Worm (Caenorhabditis elegans) whole organism, midembryonic: ENCODE data around the gene K09A11.1.

Experiments
- T22C8.4 ChIP-seq: fragments of 200-800 bp; sonication (Bioruptor generic); IDR thresholded peaks from 2 replicates; pipeline ENCODE4 v1.3.6; 2022; ENCODE audit warnings: missing genetic modification characterization, missing compliant biosample characterization
- cog-1 ChIP-seq: sonication (generic microtip); optimal IDR thresholded peaks from 2 replicates; lab custom pipeline; 2016; ENCODE audit warnings: missing genetic modification characterization, missing compliant biosample characterization
- flt-1 ChIP-seq: fragments of 200-800 bp; sonication (Bioruptor generic); IDR thresholded peaks from 2 replicates; pipeline ENCODE4 v1.3.6; 2022; ENCODE audit warnings: missing genetic modification characterization, missing compliant biosample characterization
- klf-2 ChIP-seq: fragments of 200-800 bp; sonication (Bioruptor generic); conservative IDR thresholded peaks from 2 replicates; pipeline ENCODE4 v1.3.6; 2022; ENCODE audit warnings: missing genetic modification reagents, missing genetic modification characterization, missing compliant biosample characterization
- med-1 ChIP-seq: sonication (generic microtip); optimal IDR thresholded peaks from 2 replicates; lab custom pipeline; 2017; ENCODE audit warnings: missing genetic modification characterization, mild to moderate bottlenecking, missing compliant biosample characterization, antibody characterized with exemption, missing genetic modification reagents; ENCODE audit not compliant: insufficient read depth
- ref-1 ChIP-seq: fragments of 200-800 bp; sonication (Bioruptor generic); conservative IDR thresholded peaks from 2 replicates; pipeline ENCODE4 v1.3.6; 2022; ENCODE audit warnings: missing genetic modification reagents, missing genetic modification characterization, missing compliant biosample characterization
- tab-1 ChIP-seq: fragments of 200-800 bp; sonication (Bioruptor generic); IDR thresholded peaks from 2 replicates; pipeline ENCODE4 v1.3.6; 2022; ENCODE audit warnings: missing genetic modification characterization, missing compliant biosample characterization
- ztf-23 ChIP-seq: fragments of 200-800 bp; sonication (Bioruptor generic); IDR thresholded peaks from 2 replicates; pipeline ENCODE4 v1.3.6; 2022; ENCODE audit warnings: missing genetic modification reagents, missing genetic modification characterization, missing compliant biosample characterization
- ztf-29 ChIP-seq: fragments of 200-800 bp; sonication (Bioruptor generic); IDR thresholded peaks from 2 replicates; pipeline ENCODE4 v1.3.6; 2022; ENCODE audit warnings: missing genetic modification reagents, missing genetic modification characterization, missing compliant biosample characterization

Gene K09A11.1

ce11 chrX:13262195-13262594 lies at the start of gene K09A11.1:
Gene K09A11.1 (plus strand): TSS chrX:13262495.
- TF ChIP-seq flt-1 (GFP tag; lab: Robert Waterston, UW) (no peak), ref-1 (GFP tag; lab: Robert Waterston, UW) (no peak), T22C8.4 (GFP tag; lab: Robert Waterston, UW) (no peak), ztf-29 (GFP tag; lab: Robert Waterston, UW) (no peak), med-1 (GFP tag; lab: Kevin White, UChicago) (no peak), tab-1 (no peak), ztf-23 (GFP tag; lab: Robert Waterston, UW) (no peak), cog-1 (tag; lab: Kevin White, UChicago) (no peak), klf-2 (GFP tag; lab: Robert Waterston, UW) (no peak)

DNA sequence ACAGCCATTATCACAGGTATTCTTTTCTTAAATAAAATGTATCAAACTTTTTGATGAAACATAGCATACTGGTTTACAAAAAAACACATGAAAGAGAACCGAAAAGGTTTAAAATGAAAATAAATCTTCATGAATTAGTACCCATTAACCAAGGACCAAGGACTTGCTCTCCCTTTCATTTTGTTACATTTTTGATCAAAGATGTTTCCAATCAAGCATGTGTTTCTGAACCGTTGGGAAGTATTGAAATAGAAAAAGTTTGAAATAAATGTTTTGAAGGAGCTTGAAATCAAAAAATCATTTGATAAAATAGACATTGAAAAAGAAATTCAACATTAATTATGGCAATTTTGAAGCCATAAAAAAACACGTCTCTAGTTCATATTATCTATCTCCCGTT lies 49.8 kb upstream of the K09A11.1 start:
- no peak for TF ChIP-seq flt-1 (GFP tag; lab: Robert Waterston, UW)

ce11 chrX:13216802-13217201 lies 45.5 kb upstream of the K09A11.1 start, which contains the start of gene R12H7.4:
Gene R12H7.4 (plus strand): TSS chrX:13217102.
- TF ChIP-seq med-1 (GFP tag; lab: Kevin White, UChicago), result no peak
- no peak for TF ChIP-seq klf-2 (GFP tag; lab: Robert Waterston, UW)
- TF ChIP-seq cog-1 (tag; lab: Kevin White, UChicago), result no peak
- no peak for TF ChIP-seq ref-1 (GFP tag; lab: Robert Waterston, UW)
- no peak for TF ChIP-seq flt-1 (GFP tag; lab: Robert Waterston, UW)
- no peak for TF ChIP-seq tab-1
- TF ChIP-seq ztf-29 (GFP tag; lab: Robert Waterston, UW), result no peak
- no peak for TF ChIP-seq ztf-23 (GFP tag; lab: Robert Waterston, UW)
- TF ChIP-seq T22C8.4 (GFP tag; lab: Robert Waterston, UW), result no peak

ce11 chrX:13217940-13218339 lies 44.4 kb upstream of the K09A11.1 start:
- TF ChIP-seq med-1 (GFP tag; lab: Kevin White, UChicago) (no peak), klf-2 (GFP tag; lab: Robert Waterston, UW) (no peak), flt-1 (GFP tag; lab: Robert Waterston, UW) (no peak), T22C8.4 (GFP tag; lab: Robert Waterston, UW) (no peak), ztf-23 (GFP tag; lab: Robert Waterston, UW) (no peak), cog-1 (tag; lab: Kevin White, UChicago) (no peak), tab-1 (no peak), ztf-29 (GFP tag; lab: Robert Waterston, UW) (no peak), ref-1 (GFP tag; lab: Robert Waterston, UW) (no peak)

- no peak for TF ChIP-seq cog-1 (tag; lab: Kevin White, UChicago)
- TF ChIP-seq med-1 (GFP tag; lab: Kevin White, UChicago), result no peak
- TF ChIP-seq T22C8.4 (GFP tag; lab: Robert Waterston, UW), result no peak
- no peak for TF ChIP-seq ztf-29 (GFP tag; lab: Robert Waterston, UW)
- no peak for TF ChIP-seq ref-1 (GFP tag; lab: Robert Waterston, UW)
- TF ChIP-seq tab-1, result no peak
- TF ChIP-seq flt-1 (GFP tag; lab: Robert Waterston, UW), result no peak
- TF ChIP-seq ztf-23 (GFP tag; lab: Robert Waterston, UW), result no peak
- TF ChIP-seq klf-2 (GFP tag; lab: Robert Waterston, UW), result no peak
Observed at ce11 chrX:13220609-13221008, 41.7 kb upstream of the K09A11.1 start.

DNA sequence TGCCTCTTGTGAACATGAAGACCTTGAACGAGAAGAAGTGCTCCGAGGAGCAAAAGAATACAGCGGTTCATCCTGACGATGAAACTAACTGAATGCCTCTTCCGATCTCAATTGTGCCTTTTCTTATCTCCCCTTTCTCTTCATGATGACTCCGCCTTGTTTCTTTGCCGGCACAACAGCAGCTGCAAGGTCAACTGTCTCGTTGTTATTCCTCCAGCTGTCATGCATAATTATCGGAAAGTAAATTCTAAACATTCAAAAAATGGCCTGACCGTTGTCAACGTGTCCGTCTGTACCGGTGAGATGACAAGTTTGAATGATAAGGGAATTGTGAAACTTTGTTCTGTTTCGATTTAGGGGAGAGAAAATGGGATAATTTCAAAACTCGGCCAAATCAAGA lies 40.9 kb upstream of the K09A11.1 start, which contains the start of gene asp-4:
Gene asp-4 (minus strand): TSS at position 106 of the 400 bp plus-strand sequence.
- TF ChIP-seq tab-1 (no peak), T22C8.4 (GFP tag; lab: Robert Waterston, UW) (no peak), ztf-23 (GFP tag; lab: Robert Waterston, UW) (no peak), cog-1 (tag; lab: Kevin White, UChicago) (no peak), klf-2 (GFP tag; lab: Robert Waterston, UW) (no peak), med-1 (GFP tag; lab: Kevin White, UChicago) (no peak), flt-1 (GFP tag; lab: Robert Waterston, UW) (no peak), ztf-29 (GFP tag; lab: Robert Waterston, UW) (no peak), ref-1 (GFP tag; lab: Robert Waterston, UW) (no peak)

DNA sequence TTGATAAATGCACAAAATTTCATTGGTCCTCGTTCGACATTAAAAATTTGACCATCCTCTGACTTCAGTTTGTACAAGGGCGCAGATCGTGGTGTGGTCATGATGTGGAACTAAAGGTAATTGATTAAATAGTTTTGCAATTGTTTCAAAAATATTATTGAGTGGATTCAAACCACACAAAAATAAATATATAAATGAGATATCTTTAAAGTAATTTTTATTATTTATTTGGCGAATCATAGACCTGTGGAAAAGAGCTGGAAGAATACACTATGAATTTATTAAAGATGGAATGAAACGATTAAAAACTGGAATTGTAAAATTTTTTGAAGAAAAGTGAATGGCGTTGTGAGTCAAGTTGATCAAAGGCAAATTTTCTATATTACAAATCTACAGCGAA lies 38.9 kb upstream of the K09A11.1 start, which contains the start of gene skr-20:
Gene skr-20 (minus strand): TSS at position 101 of the 400 bp plus-strand sequence.
- TF ChIP-seq ztf-29 (GFP tag; lab: Robert Waterston, UW) (no peak), tab-1 (no peak), med-1 (GFP tag; lab: Kevin White, UChicago) (no peak), ztf-23 (GFP tag; lab: Robert Waterston, UW) (no peak), T22C8.4 (GFP tag; lab: Robert Waterston, UW) (no peak), cog-1 (tag; lab: Kevin White, UChicago) (no peak), flt-1 (GFP tag; lab: Robert Waterston, UW) (no peak), klf-2 (GFP tag; lab: Robert Waterston, UW) (no peak), ref-1 (GFP tag; lab: Robert Waterston, UW) (no peak)

ce11 chrX:13224608-13225007 lies 37.7 kb upstream of the K09A11.1 start, which contains the start of gene skr-19:
Gene skr-19 (minus strand): TSS chrX:13224708.
- no peak for TF ChIP-seq cog-1 (tag; lab: Kevin White, UChicago)
- TF ChIP-seq ref-1 (GFP tag; lab: Robert Waterston, UW), result no peak
- TF ChIP-seq flt-1 (GFP tag; lab: Robert Waterston, UW), result no peak
- TF ChIP-seq med-1 (GFP tag; lab: Kevin White, UChicago), result no peak
- no peak for TF ChIP-seq T22C8.4 (GFP tag; lab: Robert Waterston, UW)
- TF ChIP-seq klf-2 (GFP tag; lab: Robert Waterston, UW), result no peak
- TF ChIP-seq ztf-23 (GFP tag; lab: Robert Waterston, UW), result no peak
